Fruit fly (Drosophila melanogaster) S2 (cell line): ENCODE data around the gene melt.

Experiments used
- CG8478 ChIP-seq: fragments of >200 bp; optimal IDR thresholded peaks from 2 replicates; lab custom pipeline; 2018
- CTCF ChIP-seq, 2 experiments: fragments of >200 bp; optimal IDR thresholded peaks; 2 replicates each; lab custom pipeline; 2018

melt gene

DNA sequence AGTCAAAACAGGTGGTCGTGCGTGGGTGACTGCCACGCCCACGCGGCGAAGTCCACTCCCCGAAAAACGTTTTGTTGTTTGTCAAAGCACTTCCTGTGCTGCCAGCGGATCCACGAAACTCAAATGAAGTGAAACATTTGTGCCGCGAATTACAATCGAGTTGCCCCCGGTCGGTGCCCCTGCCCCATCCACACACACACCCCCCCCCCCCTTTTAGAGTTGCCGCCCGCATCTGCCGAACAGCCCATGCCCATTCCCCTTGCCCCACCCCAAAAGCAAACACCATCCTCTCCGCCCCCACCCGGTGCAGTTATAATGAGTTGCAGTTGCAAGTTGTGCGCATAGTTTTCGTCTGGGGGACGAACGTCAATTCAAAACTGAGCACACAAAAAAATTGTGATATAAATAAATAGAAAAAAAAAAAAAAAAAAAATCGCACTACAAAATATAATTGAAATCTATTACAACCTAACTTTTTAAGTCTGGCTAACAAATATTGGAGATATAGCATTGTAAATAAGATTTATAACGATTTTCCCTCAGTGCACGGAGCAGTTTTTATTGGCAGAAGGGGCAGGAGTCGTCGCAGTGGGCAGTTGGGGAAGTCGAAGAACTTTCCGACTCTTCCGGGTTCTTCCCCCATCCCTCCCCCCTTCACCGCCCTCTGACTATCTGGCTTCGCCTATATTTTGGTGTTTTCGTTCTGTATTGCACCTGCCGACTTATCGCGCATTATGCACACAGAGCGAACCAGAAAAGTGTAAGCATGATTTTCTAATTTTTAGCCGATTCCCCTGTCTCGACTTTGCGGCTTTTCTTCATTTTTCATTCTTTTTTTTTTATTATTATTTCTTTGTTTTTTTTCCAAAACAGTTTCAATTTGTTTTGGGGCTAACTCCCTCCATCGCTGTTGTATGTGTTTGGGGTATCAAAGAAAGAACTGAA, 17.5 kb downstream of the melt start:
- TF ChIP-seq CTCF (optimal IDR thresholded peaks at IDR 0.05; lab: Kevin White, UChicago), result no peak
- no peak for TF ChIP-seq CG8478 (lab: Kevin White, UChicago)

dm6 chr3L:7153634-7154033, 19.3 kb downstream of the melt start:
- TF ChIP-seq CG8478 (lab: Kevin White, UChicago) (no peak), CTCF (optimal IDR thresholded peaks at IDR 0.05; lab: Kevin White, UChicago) (no peak)

- TF ChIP-seq CG8478 (lab: Kevin White, UChicago), result no peak
- no peak for TF ChIP-seq CTCF (optimal IDR thresholded peaks at IDR 0.05; lab: Kevin White, UChicago)
Observed at dm6 chr3L:7154249-7154648, 19.9 kb downstream of the melt start.

dm6 chr3L:7155522-7155978, 21.2 kb downstream of the melt start:
- TF ChIP-seq CTCF (optimal IDR thresholded peaks at IDR 0.05; lab: Kevin White, UChicago), result no peak
- TF ChIP-seq CG8478 (lab: Kevin White, UChicago), result no peak

DNA sequence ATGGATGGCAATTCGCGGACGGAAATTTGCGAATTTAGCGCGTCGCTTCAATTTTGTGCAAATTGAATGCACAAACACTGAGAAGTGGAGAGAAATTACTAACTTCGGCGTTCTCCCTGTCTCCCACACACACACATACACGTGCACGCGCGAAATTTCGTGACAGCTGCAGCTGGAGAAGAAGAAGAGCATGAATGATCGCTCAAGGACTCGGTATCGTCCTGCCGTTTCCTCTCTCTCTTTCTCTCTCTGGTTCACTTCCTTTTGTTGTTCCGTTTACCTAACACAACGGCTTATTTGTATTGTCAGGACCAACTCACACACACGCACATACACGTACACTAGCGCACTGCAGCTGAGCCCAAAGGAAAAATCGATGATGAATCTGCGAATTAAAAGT, 21.9 kb downstream of the melt start:
- TF ChIP-seq CG8478 (lab: Kevin White, UChicago) (no peak), CTCF (optimal IDR thresholded peaks at IDR 0.05; lab: Kevin White, UChicago) (no peak)

- TF ChIP-seq CTCF (optimal IDR thresholded peaks at IDR 0.05; lab: Kevin White, UChicago) (no peak), CG8478 (lab: Kevin White, UChicago) (no peak)
Observed at dm6 chr3L:7156890-7157289, 22.6 kb downstream of the melt start, which contains the start of gene corn. corn (minus strand) TSS chr3L:7157073.

- TF ChIP-seq CG8478 (lab: Kevin White, UChicago) (no peak), CTCF (optimal IDR thresholded peaks at IDR 0.05; lab: Kevin White, UChicago) (no peak)
Observed at dm6 chr3L:7157713-7158112, 23.4 kb downstream of the melt start, which contains the start of gene CG8620. CG8620 (plus strand) TSS chr3L:7158099.

dm6 chr3L:7161310-7161709, 27.0 kb downstream of the melt start:
- TF ChIP-seq CG8478 (lab: Kevin White, UChicago) (no peak), CTCF (optimal IDR thresholded peaks at IDR 0.05; lab: Kevin White, UChicago) (no peak)

DNA sequence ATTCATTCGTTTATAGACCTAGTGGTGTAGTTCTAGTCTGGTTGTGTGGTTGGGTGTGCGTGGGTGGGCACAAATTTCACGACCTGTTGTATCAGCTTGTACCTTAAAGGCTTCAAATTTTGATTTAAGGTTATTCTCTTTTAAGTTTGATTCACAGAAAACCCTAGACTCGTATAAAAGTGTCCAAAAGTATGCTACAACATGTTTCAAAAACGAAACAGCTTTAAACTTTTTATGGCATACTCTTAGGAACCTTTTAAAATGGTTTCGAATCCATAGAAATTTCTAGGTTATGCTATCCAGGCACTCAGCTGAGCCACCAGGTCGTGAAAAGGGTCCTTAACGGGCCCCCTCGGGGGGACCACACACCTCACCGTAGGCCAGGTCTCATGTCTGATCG, 27.6 kb downstream of the melt start:
- TF ChIP-seq CTCF (optimal IDR thresholded peaks at IDR 0.05; lab: Kevin White, UChicago), result no peak
- TF ChIP-seq CG8478 (lab: Kevin White, UChicago), result no peak

dm6 chr3L:7184739-7185488, 50.6 kb downstream of the melt start:
- TF ChIP-seq CTCF (optimal IDR thresholded peaks at IDR 0.05; lab: Kevin White, UChicago) (no peak), CG8478 (lab: Kevin White, UChicago) (no peak)

dm6 chr3L:7189668-7190200, 55.4 kb downstream of the melt start, which contains the start of gene Dscam2:
Dscam2 (minus strand) TSS chr3L:7189931.
- TF ChIP-seq CTCF (optimal IDR thresholded peaks at IDR 0.05; lab: Kevin White, UChicago) (no peak), CG8478 (lab: Kevin White, UChicago) (no peak)

DNA sequence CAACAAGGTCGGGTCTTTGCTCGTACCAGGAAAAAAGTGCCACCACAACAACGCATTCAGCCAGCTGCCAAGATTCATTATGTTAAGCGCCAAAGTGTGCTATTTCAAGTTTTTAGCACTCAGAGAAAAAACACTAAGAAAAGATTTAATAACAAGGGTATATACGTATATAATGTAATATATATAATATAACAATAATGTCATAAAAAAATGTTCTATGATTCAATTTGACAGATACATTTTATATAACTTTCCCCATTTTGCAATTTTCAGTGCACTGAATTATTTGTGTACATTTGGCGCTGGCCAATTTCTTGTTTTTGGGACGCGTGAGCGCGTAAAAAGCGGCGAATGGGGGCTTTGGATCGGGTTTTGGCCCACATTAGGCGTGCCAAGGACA, 56.2 kb downstream of the melt start:
- TF ChIP-seq CTCF (optimal IDR thresholded peaks at IDR 0.05; lab: Kevin White, UChicago) (no peak), CG8478 (lab: Kevin White, UChicago) (no peak)

DNA sequence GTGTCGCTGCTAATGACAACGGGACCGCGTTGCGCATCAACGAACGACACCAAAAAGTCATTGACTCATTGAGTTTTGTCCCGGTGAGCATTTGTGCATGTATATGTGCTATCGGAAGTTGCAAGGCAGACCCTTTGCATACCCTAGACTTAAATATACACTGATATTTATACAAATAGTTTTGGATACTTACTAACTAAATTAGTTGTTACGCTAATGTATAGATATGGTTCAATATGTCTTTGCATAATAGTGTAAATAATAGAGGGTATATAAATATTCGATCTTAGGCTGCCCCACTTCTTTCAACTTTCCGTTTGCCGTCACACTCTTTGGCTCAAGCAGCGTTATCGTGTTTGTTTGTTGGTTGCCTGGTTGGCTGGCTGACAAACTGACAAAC, 56.9 kb downstream of the melt start:
- TF ChIP-seq CTCF (optimal IDR thresholded peaks at IDR 0.05; lab: Kevin White, UChicago), result no peak
- TF ChIP-seq CG8478 (lab: Kevin White, UChicago), result no peak
